Worm (Caenorhabditis elegans): Measurements from ENCODE around the gene tbx-7.

Gene tbx-7

ce11 chrIII:5999629-6000028 is 28.7 kb downstream of the tbx-7 start:
- no peak for TF ChIP-seq hmg-4 (GFP tag; optimal IDR thresholded peaks at IDR 0.05)
- TF ChIP-seq ets-7 (tag; optimal IDR thresholded peaks at IDR 0.05) = no peak
- no peak for TF ChIP-seq hmbx-1 (tag; optimal IDR thresholded peaks at IDR 0.05)
- no peak for TF ChIP-seq ceh-36 (tag; optimal IDR thresholded peaks at IDR 0.05)

DNA sequence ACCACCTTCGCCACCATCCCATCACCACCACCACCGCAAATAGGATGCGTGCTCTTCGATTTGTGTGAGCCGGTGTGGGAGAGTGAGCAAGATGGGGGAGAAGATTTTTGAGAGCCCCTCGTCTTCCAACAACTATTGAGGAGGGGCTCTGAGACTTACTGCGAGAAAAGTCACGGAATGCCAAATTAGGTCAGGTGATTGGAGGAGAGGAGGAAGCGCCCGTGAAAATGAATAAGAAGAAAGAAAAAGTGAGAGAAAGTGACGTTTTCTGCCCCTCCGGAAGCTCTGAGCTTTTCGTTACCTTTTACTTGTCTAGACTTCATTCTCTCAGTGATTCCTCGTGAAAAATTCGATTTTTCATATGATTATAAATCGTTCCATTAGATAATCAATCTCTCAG is 29.7 kb downstream of the tbx-7 start:
- TF ChIP-seq flt-1 (GFP tag; IDR thresholded peaks at IDR 0.05) (no peak), F13C5.2 (tag; optimal IDR thresholded peaks at IDR 0.05) (no peak), scrt-1 (GFP tag; IDR thresholded peaks at IDR 0.05) (no peak), B0310.2 (tag; optimal IDR thresholded peaks at IDR 0.05) (no peak)

ce11 chrIII:5992913-5993312 is 35.4 kb downstream of the tbx-7 start, which contains the start of gene T04C9.1:
Gene T04C9.1, plus strand, starts transcription at chrIII:5993213.
- TF ChIP-seq hnd-1 (tag; optimal IDR thresholded peaks at IDR 0.05) (no peak), hmbx-1 (tag; optimal IDR thresholded peaks at IDR 0.05) (no peak)

DNA sequence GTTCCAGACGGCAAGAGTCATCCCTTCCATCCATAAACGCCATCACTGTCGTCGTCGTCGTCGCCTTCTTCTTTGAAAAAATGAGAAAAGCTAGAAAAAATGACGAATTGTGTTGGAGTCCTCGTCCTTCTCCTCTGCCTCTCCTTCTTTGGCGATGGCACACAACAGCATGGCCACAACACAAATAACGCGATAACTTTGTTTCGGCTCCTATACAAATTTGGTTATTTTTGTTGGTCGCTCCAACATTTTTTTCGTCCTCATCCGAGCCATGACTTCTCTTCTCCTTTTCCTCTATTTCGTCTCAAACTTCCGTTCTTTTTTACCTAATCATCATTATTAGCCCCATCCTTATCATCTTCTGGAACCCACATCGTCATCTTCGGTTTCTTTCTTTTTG is 36.3 kb downstream of the tbx-7 start:
- no peak for TF ChIP-seq sea-1 (GFP tag; conservative IDR thresholded peaks at IDR 0.05)
- no peak for TF ChIP-seq hmbx-1 (tag; optimal IDR thresholded peaks at IDR 0.05)
- TF ChIP-seq ceh-36 (tag; optimal IDR thresholded peaks at IDR 0.05) = no peak
- no peak for TF ChIP-seq flt-1 (GFP tag; IDR thresholded peaks at IDR 0.05)
- no peak for TF ChIP-seq scrt-1 (GFP tag; IDR thresholded peaks at IDR 0.05)
- no peak for TF ChIP-seq hmg-4 (GFP tag; optimal IDR thresholded peaks at IDR 0.05)
- TF ChIP-seq pes-1 (GFP tag; IDR thresholded peaks at IDR 0.05) = no peak
- TF ChIP-seq F13C5.2 (tag; optimal IDR thresholded peaks at IDR 0.05) = no peak
- TF ChIP-seq ama-1 (optimal IDR thresholded peaks at IDR 0.05) = no peak
- no peak for TF ChIP-seq ceh-13 (GFP tag; optimal IDR thresholded peaks at IDR 0.05)
- no peak for TF ChIP-seq tra-4 (tag; optimal IDR thresholded peaks at IDR 0.05)
- TF ChIP-seq tbx-37 (GFP tag; conservative IDR thresholded peaks at IDR 0.05) = no peak
- no peak for TF ChIP-seq ets-7 (tag; optimal IDR thresholded peaks at IDR 0.05)

DNA sequence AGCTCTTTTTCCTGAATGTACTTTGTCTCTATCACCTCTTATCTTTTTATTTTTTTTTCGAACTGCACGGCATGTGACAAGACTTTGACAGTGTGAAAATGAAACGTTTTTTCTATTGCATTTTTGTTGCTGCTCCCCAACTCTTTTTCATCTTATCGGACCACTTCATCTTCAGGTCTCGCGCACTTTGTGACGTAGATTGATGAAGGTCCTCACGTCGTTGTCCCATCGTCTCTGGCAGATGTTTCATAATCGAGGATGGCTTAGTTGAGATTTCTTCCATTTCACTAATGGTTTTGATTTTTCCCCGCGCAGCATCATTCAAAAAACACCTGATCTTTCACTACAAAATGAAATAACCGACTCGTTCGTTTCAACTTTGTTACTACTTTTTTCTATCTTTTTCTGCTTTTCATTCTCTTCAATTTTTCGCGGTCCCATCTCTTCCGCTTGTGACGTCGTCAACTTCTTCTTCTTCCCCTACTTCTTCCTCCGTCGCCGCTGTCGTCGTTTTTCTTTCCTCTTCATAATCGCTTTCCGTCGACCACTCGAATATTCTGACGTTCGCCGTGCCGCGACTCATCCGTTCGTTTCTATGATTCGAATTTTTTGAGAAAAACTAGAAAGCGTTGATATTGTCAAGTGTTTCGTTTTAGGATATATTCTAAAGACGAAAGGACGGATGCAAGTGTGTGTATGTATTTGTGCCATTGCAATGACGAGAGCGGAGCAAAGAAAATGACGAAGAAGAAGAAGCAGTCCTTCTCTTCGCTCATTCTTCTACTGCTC is 37.0 kb downstream of the tbx-7 start, which contains the start of gene T04C9.2:
Gene T04C9.2, plus strand, starts transcription at position 739 of the 789 bp plus-strand sequence.
- no peak for TF ChIP-seq F13C5.2 (tag; optimal IDR thresholded peaks at IDR 0.05)

- no peak for TF ChIP-seq scrt-1 (GFP tag; IDR thresholded peaks at IDR 0.05)
- no peak for TF ChIP-seq flt-1 (GFP tag; IDR thresholded peaks at IDR 0.05)
- TF ChIP-seq ets-7 (tag; optimal IDR thresholded peaks at IDR 0.05) = no peak
- TF ChIP-seq ceh-13 (GFP tag; optimal IDR thresholded peaks at IDR 0.05) = no peak
- no peak for TF ChIP-seq tbx-37 (GFP tag; conservative IDR thresholded peaks at IDR 0.05)
- no peak for TF ChIP-seq hmbx-1 (tag; optimal IDR thresholded peaks at IDR 0.05)
- TF ChIP-seq B0310.2 (tag; optimal IDR thresholded peaks at IDR 0.05) = no peak
- no peak for TF ChIP-seq ceh-36 (tag; optimal IDR thresholded peaks at IDR 0.05)
Measured at ce11 chrIII:5990090-5990489, 38.2 kb downstream of the tbx-7 start.

ce11 chrIII:5988991-5989726 is 39.2 kb downstream of the tbx-7 start:
- TF ChIP-seq ets-7 (tag; optimal IDR thresholded peaks at IDR 0.05) = no peak
- no peak for TF ChIP-seq hmg-4 (GFP tag; optimal IDR thresholded peaks at IDR 0.05)
- no peak for TF ChIP-seq tbx-37 (GFP tag; conservative IDR thresholded peaks at IDR 0.05)
- no peak for TF ChIP-seq hnd-1 (tag; optimal IDR thresholded peaks at IDR 0.05)
- TF ChIP-seq ceh-13 (GFP tag; optimal IDR thresholded peaks at IDR 0.05) = no peak
- no peak for TF ChIP-seq sea-1 (GFP tag; conservative IDR thresholded peaks at IDR 0.05)
- TF ChIP-seq ceh-36 (tag; optimal IDR thresholded peaks at IDR 0.05) = no peak
- no peak for TF ChIP-seq ama-1 (optimal IDR thresholded peaks at IDR 0.05)
- TF ChIP-seq tbx-11 (GFP tag; IDR thresholded peaks at IDR 0.05) = no peak
- TF ChIP-seq tra-4 (tag; optimal IDR thresholded peaks at IDR 0.05) = no peak
- TF ChIP-seq flt-1 (GFP tag; IDR thresholded peaks at IDR 0.05) = no peak
- no peak for TF ChIP-seq hmbx-1 (tag; optimal IDR thresholded peaks at IDR 0.05)
- TF ChIP-seq F13C5.2 (tag; optimal IDR thresholded peaks at IDR 0.05) = no peak
- no peak for TF ChIP-seq scrt-1 (GFP tag; IDR thresholded peaks at IDR 0.05)
- no peak for TF ChIP-seq aly-1 (tag; optimal IDR thresholded peaks at IDR 0.05)
- no peak for TF ChIP-seq B0310.2 (tag; optimal IDR thresholded peaks at IDR 0.05)
- TF ChIP-seq pes-1 (GFP tag; IDR thresholded peaks at IDR 0.05) = no peak

DNA sequence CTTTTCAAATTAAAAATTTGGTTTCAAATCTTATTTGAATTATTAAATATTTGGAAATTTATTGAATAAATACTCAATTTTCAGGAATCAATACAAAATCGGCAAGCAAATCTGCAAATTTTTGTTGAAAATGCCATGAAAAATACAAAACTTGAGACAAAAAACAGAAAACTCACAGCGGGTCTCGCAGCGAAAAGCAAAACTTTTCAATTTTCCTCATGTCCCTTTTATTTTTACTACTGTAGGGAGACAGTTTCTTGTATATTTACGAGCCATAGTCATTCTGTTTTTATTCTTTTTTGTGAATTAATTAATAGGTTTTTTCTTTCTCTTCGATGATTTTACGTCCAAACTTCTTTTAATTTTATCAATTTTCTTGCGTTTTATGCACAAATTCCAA is 39.9 kb downstream of the tbx-7 start:
- TF ChIP-seq hnd-1 (tag; optimal IDR thresholded peaks at IDR 0.05) = no peak
- TF ChIP-seq flt-1 (GFP tag; IDR thresholded peaks at IDR 0.05) = no peak
- no peak for TF ChIP-seq aly-1 (tag; optimal IDR thresholded peaks at IDR 0.05)
- no peak for TF ChIP-seq ets-7 (tag; optimal IDR thresholded peaks at IDR 0.05)
- TF ChIP-seq hmg-4 (GFP tag; optimal IDR thresholded peaks at IDR 0.05) = no peak
- TF ChIP-seq pes-1 (GFP tag; IDR thresholded peaks at IDR 0.05) = no peak

All from whole organism, early embryonic.